Fruit fly (Drosophila melanogaster) whole organism, embryonic: ENCODE results near the gene CG8191.
A peak's percentile ranks its signal among the peaks of the same experiment; 100 is the strongest.

Experiments used
- Atf3 ChIP-seq: fragments of 200-800 bp; sonication (Bioruptor generic); optimal IDR thresholded peaks from 3 replicates; lab custom pipeline; 2016; ENCODE audit warnings: missing biosample characterization, missing genetic modification characterization
- Atf6 ChIP-seq: fragments of 200-800 bp; sonication (Bioruptor generic); IDR thresholded peaks from 2 replicates; pipeline ENCODE4 v1.3.6; 2022; ENCODE audit warnings: missing biosample characterization, missing genetic modification characterization
- Bdp1 ChIP-seq: fragments of 200-800 bp; sonication (Bioruptor generic); optimal IDR thresholded peaks from 3 replicates; lab custom pipeline; 2016; ENCODE audit warnings: missing biosample characterization, missing genetic modification characterization
- CG11560 ChIP-seq: fragments of 200-800 bp; sonication (Bioruptor generic); IDR thresholded peaks from 3 replicates; pipeline ENCODE4 v1.3.6; 2022; ENCODE audit warnings: missing biosample characterization, missing genetic modification characterization
- CG11696 ChIP-seq: fragments of 200-800 bp; sonication (Bioruptor generic); IDR thresholded peaks from 2 replicates; pipeline ENCODE4 v1.3.6; 2022; ENCODE audit warnings: missing biosample characterization, missing genetic modification characterization
- CG12071 ChIP-seq: fragments of 200-800 bp; sonication (Bioruptor generic); optimal IDR thresholded peaks from 3 replicates; lab custom pipeline; 2018; ENCODE audit warnings: missing biosample characterization, mild to moderate bottlenecking, missing genetic modification characterization
- CG12104 ChIP-seq: fragments of 200-800 bp; sonication (Bioruptor generic); optimal IDR thresholded peaks from 3 replicates; lab custom pipeline; 2016; ENCODE audit warnings: missing biosample characterization, missing genetic modification characterization
- CG14014 ChIP-seq: fragments of 200-800 bp; sonication (Bioruptor generic); IDR thresholded peaks from 2 replicates; pipeline ENCODE4 v1.3.6; 2022; ENCODE audit warnings: missing biosample characterization, missing genetic modification characterization
- CG14050 ChIP-seq: fragments of 200-800 bp; sonication (Bioruptor generic); IDR thresholded peaks from 3 replicates; pipeline ENCODE4 v1.3.6; 2022; ENCODE audit warnings: missing biosample characterization, missing genetic modification characterization
- CG14667 ChIP-seq: fragments of 200-800 bp; sonication (Bioruptor generic); IDR thresholded peaks from 2 replicates; pipeline ENCODE4 v1.3.6; 2022; ENCODE audit warnings: missing biosample characterization, missing genetic modification characterization
- CG16813 ChIP-seq: fragments of 200-800 bp; sonication (Bioruptor generic); IDR thresholded peaks from 3 replicates; pipeline ENCODE4 v1.3.6; 2022; ENCODE audit warnings: missing biosample characterization, missing genetic modification characterization; ENCODE audit not compliant: partially characterized antibody
- CG17385 ChIP-seq: fragments of 200-800 bp; sonication (Bioruptor generic); optimal IDR thresholded peaks from 3 replicates; lab custom pipeline; 2018; ENCODE audit warnings: missing biosample characterization, mild to moderate bottlenecking, missing genetic modification characterization
- CG2116 ChIP-seq: fragments of 200-800 bp; sonication (Bioruptor generic); optimal IDR thresholded peaks from 3 replicates; lab custom pipeline; 2018; ENCODE audit warnings: missing biosample characterization, mild to moderate bottlenecking, missing genetic modification characterization
- CG2120 ChIP-seq: fragments of 200-800 bp; sonication (Bioruptor generic); optimal IDR thresholded peaks from 3 replicates; lab custom pipeline; 2016; ENCODE audit warnings: missing biosample characterization, missing genetic modification characterization
- CG2199 ChIP-seq: fragments of 200-800 bp; sonication (Bioruptor generic); IDR thresholded peaks from 3 replicates; pipeline ENCODE4 v1.3.6; 2022; ENCODE audit warnings: missing biosample characterization, missing genetic modification characterization
- CG30020 ChIP-seq: fragments of 200-800 bp; optimal IDR thresholded peaks from 2 replicates; lab custom pipeline; 2019; ENCODE audit warnings: missing biosample characterization, mild to moderate bottlenecking, missing genetic modification characterization, moderate library complexity
- CG30403 ChIP-seq: fragments of 200-800 bp; sonication (Bioruptor generic); optimal IDR thresholded peaks from 3 replicates; lab custom pipeline; 2016; ENCODE audit warnings: missing biosample characterization, missing genetic modification characterization
- CG30431 ChIP-seq: fragments of 200-800 bp; sonication (Bioruptor generic); optimal IDR thresholded peaks from 2 replicates; lab custom pipeline; 2017; ENCODE audit warnings: missing biosample characterization, missing genetic modification characterization
- CG31365 ChIP-seq: fragments of 200-800 bp; sonication (Bioruptor generic); optimal IDR thresholded peaks from 2 replicates; lab custom pipeline; 2018; ENCODE audit warnings: missing biosample characterization, mild to moderate bottlenecking, missing genetic modification characterization
- CG6765 ChIP-seq: fragments of 200-800 bp; sonication (Bioruptor generic); optimal IDR thresholded peaks from 3 replicates; lab custom pipeline; 2017; ENCODE audit warnings: missing biosample characterization, mild to moderate bottlenecking, missing genetic modification characterization
- CG8924 ChIP-seq: fragments of 200-800 bp; optimal IDR thresholded peaks from 3 replicates; lab custom pipeline; 2019; ENCODE audit warnings: missing biosample characterization, mild to moderate bottlenecking, missing genetic modification characterization, moderate library complexity
- CG9609 ChIP-seq: fragments of 200-800 bp; sonication (Bioruptor generic); optimal IDR thresholded peaks from 3 replicates; lab custom pipeline; 2016; ENCODE audit warnings: missing biosample characterization, missing genetic modification characterization
- CG9727 ChIP-seq: fragments of 200-800 bp; sonication (Bioruptor generic); optimal IDR thresholded peaks from 3 replicates; lab custom pipeline; 2017; ENCODE audit warnings: missing biosample characterization, mild to moderate bottlenecking, missing genetic modification characterization
- CHES-1-like ChIP-seq: fragments of 200-800 bp; sonication (Bioruptor generic); optimal IDR thresholded peaks from 2 replicates; lab custom pipeline; 2016; ENCODE audit warnings: missing biosample characterization, missing genetic modification characterization
- Dbx ChIP-seq: fragments of 200-800 bp; sonication (Bioruptor generic); IDR thresholded peaks from 3 replicates; pipeline ENCODE4 v1.3.6; 2022; ENCODE audit warnings: missing biosample characterization, missing genetic modification characterization
- Deaf1 ChIP-seq: fragments of 200-800 bp; optimal IDR thresholded peaks from 3 replicates; lab custom pipeline; 2019; ENCODE audit warnings: missing biosample characterization, mild to moderate bottlenecking, missing genetic modification characterization, moderate library complexity
- Dip3 ChIP-seq: fragments of 200-800 bp; sonication (Bioruptor generic); optimal IDR thresholded peaks from 3 replicates; lab custom pipeline; 2016; ENCODE audit warnings: missing biosample characterization, missing genetic modification characterization
- ERR ChIP-seq: fragments of 200-800 bp; sonication (Bioruptor generic); optimal IDR thresholded peaks from 2 replicates; lab custom pipeline; 2016; ENCODE audit warnings: missing biosample characterization, missing genetic modification characterization
- Hey ChIP-seq: fragments of 200-800 bp; sonication (Bioruptor generic); optimal IDR thresholded peaks from 3 replicates; lab custom pipeline; 2018; ENCODE audit warnings: missing biosample characterization, mild to moderate bottlenecking, missing genetic modification characterization
- Hsf ChIP-seq: fragments of 200-800 bp; sonication (Bioruptor generic); optimal IDR thresholded peaks from 3 replicates; lab custom pipeline; 2016; ENCODE audit warnings: missing biosample characterization, missing genetic modification characterization
- Nf-YA ChIP-seq: fragments of 200-800 bp; sonication (Bioruptor generic); IDR thresholded peaks from 2 replicates; pipeline ENCODE4 v1.3.6; 2022; ENCODE audit warnings: missing biosample characterization, missing genetic modification characterization
- Opbp ChIP-seq: fragments of 200-800 bp; sonication (Bioruptor generic); IDR thresholded peaks from 3 replicates; pipeline ENCODE4 v1.3.6; 2022; ENCODE audit warnings: missing biosample characterization, missing genetic modification characterization; ENCODE audit not compliant: partially characterized antibody
- Ptx1 ChIP-seq: fragments of 200-800 bp; sonication (Bioruptor generic); IDR thresholded peaks from 2 replicates; pipeline ENCODE4 v1.3.6; 2022; ENCODE audit warnings: missing biosample characterization, missing genetic modification characterization
- Tbp ChIP-seq: fragments of >200 bp; optimal IDR thresholded peaks from 2 replicates; lab custom pipeline; 2018; ENCODE audit warnings: missing biosample characterization, missing genetic modification characterization
- bab2 ChIP-seq: fragments of 200-800 bp; sonication (Bioruptor generic); optimal IDR thresholded peaks from 2 replicates; lab custom pipeline; 2016; ENCODE audit warnings: missing biosample characterization, missing genetic modification characterization
- cato ChIP-seq: fragments of 200-800 bp; sonication (Bioruptor generic); optimal IDR thresholded peaks from 2 replicates; lab custom pipeline; 2016; ENCODE audit warnings: missing biosample characterization, missing genetic modification characterization, borderline replicate concordance
- dan ChIP-seq: fragments of 200-800 bp; sonication (Bioruptor generic); IDR thresholded peaks from 2 replicates; pipeline ENCODE4 v1.3.6; 2022; ENCODE audit warnings: missing biosample characterization, missing genetic modification characterization
- danr ChIP-seq: fragments of 200-800 bp; sonication (Bioruptor generic); IDR thresholded peaks from 2 replicates; pipeline ENCODE4 v1.3.6; 2022; ENCODE audit warnings: missing biosample characterization, missing genetic modification characterization
- dmrt11E ChIP-seq: fragments of 200-800 bp; sonication (Bioruptor generic); optimal IDR thresholded peaks from 3 replicates; lab custom pipeline; 2018; ENCODE audit warnings: missing biosample characterization, mild to moderate bottlenecking, missing genetic modification characterization, moderate library complexity
- fu2 ChIP-seq: fragments of 200-800 bp; sonication (Bioruptor generic); optimal IDR thresholded peaks from 2 replicates; lab custom pipeline; 2016; ENCODE audit warnings: missing biosample characterization, missing genetic modification characterization
- gfzf ChIP-seq: fragments of 200-800 bp; sonication (Bioruptor generic); optimal IDR thresholded peaks from 2 replicates; lab custom pipeline; 2016; ENCODE audit warnings: missing biosample characterization, mild to moderate bottlenecking, missing genetic modification characterization, moderate library complexity
- gro ChIP-seq: fragments of 200-800 bp; sonication (Bioruptor generic); optimal IDR thresholded peaks from 2 replicates; lab custom pipeline; 2016; ENCODE audit warnings: missing biosample characterization, missing genetic modification characterization
- ken ChIP-seq: fragments of 200-800 bp; sonication (Bioruptor generic); IDR thresholded peaks from 3 replicates; pipeline ENCODE4 v1.3.6; 2022; ENCODE audit warnings: missing biosample characterization, missing genetic modification characterization
- lab ChIP-seq: fragments of 200-800 bp; sonication (Bioruptor generic); optimal IDR thresholded peaks from 3 replicates; lab custom pipeline; 2017; ENCODE audit warnings: missing biosample characterization, missing genetic modification characterization, mild to moderate bottlenecking, moderate library complexity, missing genetic modification reagents
- lola ChIP-seq, 3 experiments: fragments of >200 bp in 2 of 3; fragments of 200-800 bp in 1 of 3; sonication (Bioruptor generic) in 1 of 3; optimal IDR thresholded peaks; 2 replicates each; lab custom pipeline; 2017 to 2019; ENCODE audit warnings: missing biosample characterization in 3 of 3, missing genetic modification characterization in 3 of 3, mild to moderate bottlenecking in 1 of 3, moderate library complexity in 1 of 3
- peb ChIP-seq: fragments of 200-800 bp; sonication (Bioruptor generic); IDR thresholded peaks from 2 replicates; pipeline ENCODE4 v1.3.6; 2022; ENCODE audit warnings: missing biosample characterization, missing genetic modification characterization
- phol ChIP-seq: fragments of 200-800 bp; sonication (Bioruptor generic); optimal IDR thresholded peaks from 3 replicates; lab custom pipeline; 2018; ENCODE audit warnings: missing biosample characterization, mild to moderate bottlenecking, missing genetic modification characterization, moderate library complexity
- slbo ChIP-seq: fragments of 200-800 bp; sonication (Bioruptor generic); IDR thresholded peaks from 2 replicates; pipeline ENCODE4 v1.3.6; 2022; ENCODE audit warnings: missing biosample characterization, missing genetic modification characterization
- so ChIP-seq: fragments of 200-800 bp; sonication (Bioruptor generic); IDR thresholded peaks from 3 replicates; pipeline ENCODE4 v1.3.6; 2022; ENCODE audit warnings: missing biosample characterization, missing genetic modification characterization
- tna ChIP-seq: fragments of 200-800 bp; sonication (Bioruptor generic); IDR thresholded peaks from 2 replicates; pipeline ENCODE4 v1.3.6; 2022; ENCODE audit warnings: missing biosample characterization, missing genetic modification characterization; ENCODE audit not compliant: partially characterized antibody
- tup ChIP-seq: fragments of 200-800 bp; sonication (Bioruptor generic); optimal IDR thresholded peaks from 2 replicates; lab custom pipeline; 2016; ENCODE audit warnings: missing biosample characterization, mild to moderate bottlenecking, missing genetic modification characterization, moderate library complexity
- wdn ChIP-seq: fragments of 200-800 bp; sonication (Bioruptor generic); IDR thresholded peaks from 2 replicates; pipeline ENCODE4 v1.3.6; 2022; ENCODE audit warnings: missing biosample characterization, missing genetic modification characterization
- zfh1 ChIP-seq: fragments of 200-800 bp; sonication (Bioruptor generic); IDR thresholded peaks from 3 replicates; pipeline ENCODE4 v1.3.6; 2022; ENCODE audit warnings: missing biosample characterization, missing genetic modification characterization

CG8191 gene

dm6 chrX:15701047-15701446 lies 30.9 kb upstream of the CG8191 start, which contains the start of gene CG9240 (continued):
- TF ChIP-seq Atf3 (GFP tag; lab: Kevin White, UChicago): no peak
- TF ChIP-seq CG31365 (tag; lab: Kevin White, UChicago): no peak
- TF ChIP-seq CG30431: no peak
- no peak for TF ChIP-seq CG30020 (tag; lab: Kevin White, UChicago)
- peak; percentile 94 for TF ChIP-seq CG2116 (GFP tag; lab: Kevin White, UChicago)
- TF ChIP-seq slbo (GFP tag; lab: Robert Waterston, UW): 0 out of 2 replicates have a peak, but pooled peaks have one; percentile 28
- TF ChIP-seq cato (GFP tag; lab: Kevin White, UChicago): no peak
- TF ChIP-seq wdn (GFP tag; lab: Robert Waterston, UW): no peak
- no peak for TF ChIP-seq Bdp1
- TF ChIP-seq Dbx (GFP tag; lab: Robert Waterston, UW): no peak
- no peak for TF ChIP-seq bab2
- no peak for TF ChIP-seq CG6765 (GFP tag; lab: Kevin White, UChicago)
- TF ChIP-seq lab (GFP tag; lab: Kevin White, UChicago): no peak
- TF ChIP-seq danr (GFP tag; lab: Robert Waterston, UW): no peak
- TF ChIP-seq Tbp: no peak
- no peak for TF ChIP-seq tup (GFP tag; lab: Kevin White, UChicago)
- no peak for TF ChIP-seq ken (GFP tag; lab: Robert Waterston, UW)
- no peak for TF ChIP-seq CHES-1-like (GFP tag; lab: Kevin White, UChicago)
- TF ChIP-seq CG2199: no peak
- no peak for TF ChIP-seq tna (GFP tag; lab: Robert Waterston, UW)
- TF ChIP-seq CG30403 (GFP tag; lab: Kevin White, UChicago): no peak
- TF ChIP-seq Opbp (GFP tag; lab: Robert Waterston, UW): 0 out of 3 replicates have a peak, but pooled peaks have one; percentile 47
- TF ChIP-seq CG2120: no peak
- peak; percentile 19 for TF ChIP-seq gfzf (GFP tag; lab: Kevin White, UChicago)
- no peak for TF ChIP-seq Dip3 (GFP tag; lab: Kevin White, UChicago)
- no peak for TF ChIP-seq peb
- TF ChIP-seq Atf6 (GFP tag; lab: Robert Waterston, UW): no peak
- TF ChIP-seq CG16813 (GFP tag; lab: Robert Waterston, UW): no peak
- no peak for TF ChIP-seq CG12071 (GFP tag; lab: Kevin White, UChicago)
- TF ChIP-seq lola (GFP tag; optimal IDR thresholded peaks at IDR 0.05; lab: Kevin White, UChicago): no peak
- TF ChIP-seq CG14014 (GFP tag; lab: Robert Waterston, UW): no peak
- TF ChIP-seq Deaf1 (tag; lab: Kevin White, UChicago): no peak
- no peak for TF ChIP-seq fu2 (GFP tag; lab: Kevin White, UChicago)
- no peak for TF ChIP-seq gro
- no peak for TF ChIP-seq so (GFP tag; lab: Robert Waterston, UW)
- TF ChIP-seq CG14050 (GFP tag; lab: Robert Waterston, UW): no peak
- TF ChIP-seq zfh1 (GFP tag; lab: Robert Waterston, UW): 0 out of 3 replicates have a peak, but pooled peaks have one; percentile 28
- TF ChIP-seq CG14667 (GFP tag; lab: Robert Waterston, UW): no peak
- TF ChIP-seq dan (GFP tag; lab: Robert Waterston, UW): no peak
- no peak for TF ChIP-seq CG8924
- TF ChIP-seq phol: peak; percentile 12
- no peak for TF ChIP-seq Hsf (GFP tag; lab: Kevin White, UChicago)
- no peak for TF ChIP-seq Nf-YA (GFP tag; lab: Robert Waterston, UW)
- no peak for TF ChIP-seq CG17385 (GFP tag; lab: Kevin White, UChicago)
- no peak for TF ChIP-seq CG9727 (GFP tag; lab: Kevin White, UChicago)
- TF ChIP-seq CG11696: no peak
- TF ChIP-seq Hey (tag; lab: Kevin White, UChicago): no peak
- TF ChIP-seq dmrt11E (tag; lab: Kevin White, UChicago): no peak
- TF ChIP-seq CG11560 (tag; lab: Robert Waterston, UW): no peak
- TF ChIP-seq CG12104 (GFP tag; lab: Kevin White, UChicago): no peak
- no peak for TF ChIP-seq Ptx1 (GFP tag; lab: Robert Waterston, UW)
- TF ChIP-seq ERR (GFP tag; lab: Kevin White, UChicago): no peak
- no peak for TF ChIP-seq CG9609
